Fruit fly (Drosophila melanogaster): ENCODE measurements around the gene mora.

The mora gene

DNA sequence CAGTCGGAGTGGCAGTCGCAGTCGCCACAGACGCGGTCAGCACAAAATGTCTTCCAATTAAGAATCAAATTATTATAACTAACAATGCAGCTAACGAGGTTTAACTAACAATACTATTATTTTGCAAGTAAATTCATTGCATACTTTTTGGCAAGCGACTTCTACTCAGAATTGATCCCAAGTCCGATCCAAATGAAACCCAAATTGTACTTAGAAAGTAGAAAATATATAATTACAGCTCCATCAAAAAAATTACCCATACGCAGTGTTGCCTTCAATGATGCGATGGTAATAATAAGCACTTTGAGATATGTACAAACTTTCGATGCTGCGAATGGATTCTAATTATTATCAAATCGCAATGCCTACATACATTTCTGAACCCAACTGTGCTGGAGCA, 42.4 kb upstream of the mora start (continued):
- TF ChIP-seq spab (GFP tag; optimal IDR thresholded peaks at IDR 0.05) (peak; percentile 67), CG10669 (GFP tag; optimal IDR thresholded peaks at IDR 0.05) (peak; percentile 46), CG6808 (GFP tag; optimal IDR thresholded peaks at IDR 0.05) (peak; percentile 68), CG10631 (GFP tag; optimal IDR thresholded peaks at IDR 0.05) (peak; percentile 61), CG4318 (GFP tag; optimal IDR thresholded peaks at IDR 0.05) (peak; percentile 53), vri (GFP tag; optimal IDR thresholded peaks at IDR 0.05) (no peak), CG11762 (GFP tag; optimal IDR thresholded peaks at IDR 0.05; ENCODE audit: insufficient read depth) (peak; percentile 22), CG9139 (GFP tag; optimal IDR thresholded peaks at IDR 0.05) (peak; percentile 29), CG32006 (GFP tag; optimal IDR thresholded peaks at IDR 0.05) (peak; percentile 75), Hr39 (GFP tag; optimal IDR thresholded peaks at IDR 0.05) (peak; percentile 41), Blimp-1 (GFP tag; optimal IDR thresholded peaks at IDR 0.05) (no peak), CG31627 (GFP tag; optimal IDR thresholded peaks at IDR 0.05) (peak; percentile 45), pdm3 (GFP tag; optimal IDR thresholded peaks at IDR 0.05) (peak; percentile 49), net (GFP tag; optimal IDR thresholded peaks at IDR 0.05) (peak; percentile 23), CG11902 (GFP tag; optimal IDR thresholded peaks at IDR 0.05) (no peak), cyc (GFP tag; optimal IDR thresholded peaks at IDR 0.05) (peak; percentile 20), fd59A (GFP tag; optimal IDR thresholded peaks at IDR 0.05) (peak; percentile 61), fkh (GFP tag; optimal IDR thresholded peaks at IDR 0.05) (no peak), Ets21C (GFP tag; optimal IDR thresholded peaks at IDR 0.05) (no peak), Met (GFP tag; optimal IDR thresholded peaks at IDR 0.05) (peak; percentile 43), CG16779 (tag; optimal IDR thresholded peaks at IDR 0.05) (no peak), Sox15 (GFP tag; optimal IDR thresholded peaks at IDR 0.05) (peak; percentile 8), Sox14 (GFP tag; optimal IDR thresholded peaks at IDR 0.05) (peak; percentile 68), Eip75B (GFP tag; optimal IDR thresholded peaks at IDR 0.05) (peak; percentile 56), achi (GFP tag; optimal IDR thresholded peaks at IDR 0.05) (peak; percentile 50), dac (GFP tag; optimal IDR thresholded peaks at IDR 0.05) (peak; percentile 31), Sox102F (GFP tag; optimal IDR thresholded peaks at IDR 0.05) (no peak), eg (GFP tag; IDR thresholded peaks at IDR 0.05) (0 out of 3 replicates have a peak, but pooled peaks have one; percentile 8), ss (GFP tag; optimal IDR thresholded peaks at IDR 0.05) (peak; percentile 36 to 52), Hr38 (GFP tag; optimal IDR thresholded peaks at IDR 0.05) (no peak)

DNA sequence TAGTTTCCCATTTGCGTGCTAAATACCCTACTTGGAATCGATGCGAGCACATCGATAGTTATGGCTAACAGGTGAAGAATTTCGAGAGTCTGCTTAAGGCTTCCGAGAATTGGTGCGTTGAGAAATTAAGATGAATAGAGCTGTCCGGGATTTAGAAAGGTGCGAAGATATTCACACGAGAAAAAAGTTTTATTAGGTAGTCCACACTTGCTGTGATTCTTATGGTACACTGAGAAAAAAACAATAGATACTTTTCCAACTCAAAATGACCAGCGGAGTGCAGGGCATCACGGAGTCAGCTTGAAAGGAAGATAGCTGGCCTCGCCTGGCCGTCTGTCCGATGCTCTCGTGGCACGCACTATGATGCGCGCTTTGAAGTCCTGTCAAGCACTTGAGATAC, 41.6 kb upstream of the mora start:
- TF ChIP-seq CG9139 (GFP tag; optimal IDR thresholded peaks at IDR 0.05) (peak; percentile 7), Sox14 (GFP tag; optimal IDR thresholded peaks at IDR 0.05) (peak; percentile 76), acj6 (GFP tag; optimal IDR thresholded peaks at IDR 0.05) (peak; percentile 67), fd59A (GFP tag; optimal IDR thresholded peaks at IDR 0.05) (peak; percentile 80), lz (GFP tag; optimal IDR thresholded peaks at IDR 0.05) (peak; percentile 63), ss (GFP tag; optimal IDR thresholded peaks at IDR 0.05) (peak; percentile 72 to 95), CG11762 (GFP tag; optimal IDR thresholded peaks at IDR 0.05; ENCODE audit: insufficient read depth) (peak; percentile 58), Lpt (GFP tag; optimal IDR thresholded peaks at IDR 0.05) (peak; percentile 34), Eip78C (GFP tag) (peak; percentile 93), CG10631 (GFP tag; optimal IDR thresholded peaks at IDR 0.05) (peak; percentile 79), Sox15 (GFP tag; optimal IDR thresholded peaks at IDR 0.05) (no peak), net (GFP tag; optimal IDR thresholded peaks at IDR 0.05) (peak; percentile 60), CG6276 (GFP tag; optimal IDR thresholded peaks at IDR 0.05) (peak; percentile 78), Hr39 (GFP tag; optimal IDR thresholded peaks at IDR 0.05) (peak; percentile 58), Gug (GFP tag; IDR thresholded peaks at IDR 0.05) (peak; percentile 57), CG3919 (GFP tag; optimal IDR thresholded peaks at IDR 0.05) (peak; percentile 77), CG10669 (GFP tag; optimal IDR thresholded peaks at IDR 0.05) (peak; percentile 76), topi (GFP tag; optimal IDR thresholded peaks at IDR 0.05) (peak; percentile 55), fkh (GFP tag; optimal IDR thresholded peaks at IDR 0.05) (no peak), eg (GFP tag; IDR thresholded peaks at IDR 0.05) (peak; percentile 69), Sox102F (GFP tag; optimal IDR thresholded peaks at IDR 0.05) (peak; percentile 45), CG31627 (GFP tag; optimal IDR thresholded peaks at IDR 0.05) (peak; percentile 44), svp (GFP tag) (peak; percentile 80), vri (GFP tag; optimal IDR thresholded peaks at IDR 0.05) (peak; percentile 50), Ets96B (tag; optimal IDR thresholded peaks at IDR 0.05) (peak; percentile 75), CG6163 (GFP tag; IDR thresholded peaks at IDR 0.05) (peak; percentile 56; the same call in 2 of the 3 replicates), CG34406 (GFP tag; optimal IDR thresholded peaks at IDR 0.05) (peak; percentile 3), CG4318 (GFP tag; optimal IDR thresholded peaks at IDR 0.05) (peak; percentile 81), CG11294 (GFP tag; IDR thresholded peaks at IDR 0.05) (no peak), dac (GFP tag; optimal IDR thresholded peaks at IDR 0.05) (peak; percentile 66), CG8319 (GFP tag; optimal IDR thresholded peaks at IDR 0.05) (no peak), achi (GFP tag; optimal IDR thresholded peaks at IDR 0.05) (peak; percentile 68), CG16779 (tag; optimal IDR thresholded peaks at IDR 0.05) (peak; percentile 42), cyc (GFP tag; optimal IDR thresholded peaks at IDR 0.05) (peak; percentile 48), Met (GFP tag; optimal IDR thresholded peaks at IDR 0.05) (peak; percentile 57), Smox (GFP tag; optimal IDR thresholded peaks at IDR 0.05) (peak; percentile 0), CG3032 (tag; optimal IDR thresholded peaks at IDR 0.05) (peak; percentile 76), Eip75B (GFP tag; optimal IDR thresholded peaks at IDR 0.05) (peak; percentile 78), CG15336 (GFP tag; IDR thresholded peaks at IDR 0.05) (peak; percentile 75)

Measured in whole organism, prepupa.